Fruit fly (Drosophila melanogaster) whole organism: ENCODE data around the gene CG32767.

Experiments
- CG8478 ChIP-seq: fragments of >200 bp; optimal IDR thresholded peaks from 2 replicates; lab custom pipeline; 2018; ENCODE audit warnings: inconsistent platforms
- EcR ChIP-seq, 2 experiments: fragments of >200 bp; optimal IDR thresholded peaks; 2 replicates each; lab custom pipeline; 2017; ENCODE audit warnings: missing biosample characterization in 2 of 2, missing genetic modification characterization in 2 of 2, missing genetic modification reagents in 2 of 2
- psq ChIP-seq: fragments of >200 bp; optimal IDR thresholded peaks from 2 replicates; lab custom pipeline; 2017
- usp ChIP-seq: fragments of >200 bp; optimal IDR thresholded peaks from 2 replicates; lab custom pipeline; 2017; ENCODE audit warnings: missing biosample characterization, missing genetic modification characterization, mixed read lengths

dm6 chrX:5094387-5094786, 9.8 kb upstream of the CG32767 start:
- no peak for TF ChIP-seq psq
- no peak for TF ChIP-seq usp
- TF ChIP-seq CG8478 (lab: Kevin White, UChicago) = no peak
- no peak for TF ChIP-seq EcR (GFP tag; optimal IDR thresholded peaks at IDR 0.05; lab: Kevin White, UChicago)
